Worm (Caenorhabditis elegans): ENCODE results near the gene Y46G5A.23.

Gene Y46G5A.23

ce11 chrII:12799927-12800522 lies 28.7 kb downstream of the Y46G5A.23 start (continued):
- TF ChIP-seq unc-130 (GFP tag; optimal IDR thresholded peaks at IDR 0.05) (peak; percentile 38), lag-1 (GFP tag; IDR thresholded peaks at IDR 0.05) (no peak), hmg-1.2 (GFP tag; IDR thresholded peaks at IDR 0.05) (peak; percentile 54), fkh-3 (tag; optimal IDR thresholded peaks at IDR 0.05) (no peak), dpl-1 (GFP tag; optimal IDR thresholded peaks at IDR 0.05) (peak; percentile 92), chd-7 (tag; optimal IDR thresholded peaks at IDR 0.05) (no peak), B0336.3 (GFP tag; IDR thresholded peaks at IDR 0.05) (peak; percentile 54), ekl-4 (GFP tag; IDR thresholded peaks at IDR 0.05) (peak; percentile 77), T26A5.8 (tag; optimal IDR thresholded peaks at IDR 0.05) (no peak), F10E7.11 (tag; optimal IDR thresholded peaks at IDR 0.05) (no peak), hrde-1 (tag; optimal IDR thresholded peaks at IDR 0.05; ENCODE audit: borderline replicate concordance) (peak; percentile 56), lin-26 (GFP tag; IDR thresholded peaks at IDR 0.05) (no peak), tbp1 (GFP tag; optimal IDR thresholded peaks at IDR 0.05) (peak; percentile 28), F39B2.1 (GFP tag; IDR thresholded peaks at IDR 0.05) (no peak), ztf-28 (GFP tag; IDR thresholded peaks at IDR 0.05) (peak; percentile 79; the same call in 1 of the 2 replicates), cebp-1 (GFP tag; IDR thresholded peaks at IDR 0.05) (no peak), cebp-1 (tag; optimal IDR thresholded peaks at IDR 0.05) (peak; percentile 36), egl-18 (GFP tag; IDR thresholded peaks at IDR 0.05) (no peak), madf-6 (GFP tag; IDR thresholded peaks at IDR 0.05) (peak; percentile 97), lin-40 (tag; optimal IDR thresholded peaks at IDR 0.05) (peak; percentile 7), snpc-1.3 (tag; optimal IDR thresholded peaks at IDR 0.05; ENCODE audit: insufficient read depth) (peak; percentile 50), ceh-91 (GFP tag; IDR thresholded peaks at IDR 0.05) (peak; percentile 89), ceh-27 (GFP tag; optimal IDR thresholded peaks at IDR 0.05) (no peak), lsy-27 (tag; optimal IDR thresholded peaks at IDR 0.05; ENCODE audit: borderline replicate concordance, insufficient read depth) (no peak), Y53G8AR.9 (GFP tag; conservative IDR thresholded peaks at IDR 0.05) (no peak), Y67H2A.10 (GFP tag; conservative IDR thresholded peaks at IDR 0.05) (no peak), snpc-1.1 (tag; optimal IDR thresholded peaks at IDR 0.05; ENCODE audit: insufficient read depth) (peak; percentile 52), Y95B8A.8 (GFP tag; IDR thresholded peaks at IDR 0.05) (0 out of 2 replicates have a peak, but pooled peaks have one; percentile 4), lin-35 (GFP tag; optimal IDR thresholded peaks at IDR 0.05) (peak; percentile 26 to 68 (median 49)), lin-54 (GFP tag; optimal IDR thresholded peaks at IDR 0.05) (peak; percentile 98), him-1 (tag; optimal IDR thresholded peaks at IDR 0.05) (peak; percentile 66), D2030.7 (GFP tag; IDR thresholded peaks at IDR 0.05) (peak; percentile 90), hsf-1 (GFP tag; IDR thresholded peaks at IDR 0.05) (peak; percentile 79), nfyb-1 (GFP tag; IDR thresholded peaks at IDR 0.05) (peak; percentile 62; the same call in 1 of the 2 replicates), rcor-1 (GFP tag; IDR thresholded peaks at IDR 0.05) (peak; percentile 81), attf-5 (GFP tag; optimal IDR thresholded peaks at IDR 0.05) (peak; percentile 14), Y56A3A.18 (GFP tag; IDR thresholded peaks at IDR 0.05) (no peak), F49E8.2 (tag; optimal IDR thresholded peaks at IDR 0.05; ENCODE audit: insufficient read depth) (peak; percentile 49), dox-1 (GFP tag; IDR thresholded peaks at IDR 0.05) (peak; percentile 71), mcd-1 (GFP tag; IDR thresholded peaks at IDR 0.05) (peak; percentile 97), nhr-80 (tag; optimal IDR thresholded peaks at IDR 0.05) (no peak), zim-3 (tag; optimal IDR thresholded peaks at IDR 0.05) (no peak), pbrm-1 (GFP tag; IDR thresholded peaks at IDR 0.05) (peak; percentile 44), C17E4.6 (GFP tag; IDR thresholded peaks at IDR 0.05) (0 out of 2 replicates have a peak, but pooled peaks have one; percentile 33), nfya-2 (GFP tag; IDR thresholded peaks at IDR 0.05) (no peak), somi-1 (GFP tag; optimal IDR thresholded peaks at IDR 0.05) (no peak)
